Fruit fly (Drosophila melanogaster) whole organism, pupa: ENCODE data around the gene CG31370.

ENCODE experiments used
- CG10348 ChIP-seq: fragments of 200-800 bp; sonication (Bioruptor generic); IDR thresholded peaks from 2 replicates; pipeline ENCODE4 v1.3.6; 2022; ENCODE audit warnings: missing biosample characterization, missing genetic modification characterization
- CG12605 ChIP-seq: fragments of 200-800 bp; sonication (Bioruptor generic); IDR thresholded peaks from 2 replicates; pipeline ENCODE4 v1.3.6; 2022; ENCODE audit warnings: missing biosample characterization, missing genetic modification characterization
- CG13204 ChIP-seq: fragments of 200-800 bp; sonication (Bioruptor generic); optimal IDR thresholded peaks from 2 replicates; lab custom pipeline; 2018; ENCODE audit warnings: missing biosample characterization, mild to moderate bottlenecking, missing genetic modification characterization, moderate library complexity
- CG14655 ChIP-seq: fragments of 200-800 bp; sonication (Bioruptor generic); optimal IDR thresholded peaks from 3 replicates; lab custom pipeline; 2017; ENCODE audit warnings: mild to moderate bottlenecking, missing biosample characterization, missing genetic modification reagents, missing genetic modification characterization
- CG15710 ChIP-seq: fragments of 200-800 bp; sonication (Bioruptor generic); optimal IDR thresholded peaks from 2 replicates; lab custom pipeline; 2018; ENCODE audit warnings: missing biosample characterization, mild to moderate bottlenecking, missing genetic modification characterization, moderate library complexity
- CG17806 ChIP-seq: fragments of 200-800 bp; sonication (Bioruptor generic); optimal IDR thresholded peaks from 2 replicates; lab custom pipeline; 2018; ENCODE audit warnings: missing biosample characterization, mild to moderate bottlenecking, missing genetic modification characterization, moderate library complexity
- CG32121 ChIP-seq: fragments of 200-800 bp; sonication (Bioruptor generic); IDR thresholded peaks from 2 replicates; pipeline ENCODE4 v1.3.6; 2022; ENCODE audit warnings: missing biosample characterization, missing genetic modification characterization
- CG34367 ChIP-seq: fragments of 200-800 bp; sonication (Bioruptor generic); optimal IDR thresholded peaks from 2 replicates; lab custom pipeline; 2018; ENCODE audit warnings: missing biosample characterization, mild to moderate bottlenecking, missing genetic modification characterization
- CG4496 ChIP-seq: fragments of 200-800 bp; sonication (Bioruptor generic); IDR thresholded peaks from 3 replicates; pipeline ENCODE4 v1.3.6; 2022; ENCODE audit warnings: missing biosample characterization, missing genetic modification characterization
- CG8159 ChIP-seq: fragments of 200-800 bp; sonication (Bioruptor generic); optimal IDR thresholded peaks from 3 replicates; lab custom pipeline; 2018; ENCODE audit warnings: missing biosample characterization, mild to moderate bottlenecking, missing genetic modification characterization, moderate library complexity
- CG8301 ChIP-seq: fragments of 200-800 bp; sonication (Bioruptor generic); optimal IDR thresholded peaks from 2 replicates; lab custom pipeline; 2018; ENCODE audit warnings: missing biosample characterization, mild to moderate bottlenecking, missing genetic modification characterization
- CG9948 ChIP-seq: fragments of 200-800 bp; sonication (Bioruptor generic); optimal IDR thresholded peaks from 2 replicates; lab custom pipeline; 2018; ENCODE audit warnings: missing biosample characterization, mild to moderate bottlenecking, missing genetic modification characterization, moderate library complexity
- D1 ChIP-seq: fragments of 200-800 bp; sonication (Bioruptor generic); optimal IDR thresholded peaks from 2 replicates; lab custom pipeline; 2018; ENCODE audit warnings: missing biosample characterization, mild to moderate bottlenecking, missing genetic modification characterization, moderate library complexity
- EcR ChIP-seq: fragments of 200-800 bp; sonication (Bioruptor generic); optimal IDR thresholded peaks from 3 replicates; lab custom pipeline; 2019; ENCODE audit warnings: missing biosample characterization, missing genetic modification characterization, mild to moderate bottlenecking, moderate library complexity, missing genetic modification reagents
- Ets98B ChIP-seq: fragments of 200-800 bp; sonication (Bioruptor generic); IDR thresholded peaks from 2 replicates; pipeline ENCODE4 v1.3.6; 2022; ENCODE audit warnings: missing biosample characterization, missing genetic modification characterization
- Pif1A ChIP-seq: fragments of 200-800 bp; sonication (Bioruptor generic); optimal IDR thresholded peaks from 3 replicates; lab custom pipeline; 2016; ENCODE audit warnings: missing biosample characterization, missing genetic modification characterization
- Pif1B ChIP-seq: fragments of 200-800 bp; sonication (Bioruptor generic); optimal IDR thresholded peaks from 3 replicates; lab custom pipeline; 2016; ENCODE audit warnings: missing biosample characterization, missing genetic modification characterization
- Snoo ChIP-seq: fragments of 200-800 bp; sonication (Bioruptor generic); optimal IDR thresholded peaks from 3 replicates; lab custom pipeline; 2017; ENCODE audit warnings: missing biosample characterization, mild to moderate bottlenecking, missing genetic modification characterization, inconsistent platforms
- fd96Ca ChIP-seq: fragments of 200-800 bp; sonication (Bioruptor generic); IDR thresholded peaks from 3 replicates; pipeline ENCODE4 v1.3.6; 2022; ENCODE audit warnings: missing biosample characterization, missing genetic modification characterization
- gl ChIP-seq: fragments of 200-800 bp; sonication (Bioruptor generic); optimal IDR thresholded peaks from 2 replicates; lab custom pipeline; 2018; ENCODE audit warnings: missing biosample characterization, mild to moderate bottlenecking, missing genetic modification characterization
- rn ChIP-seq: fragments of 200-800 bp; sonication (Bioruptor generic); IDR thresholded peaks from 2 replicates; pipeline ENCODE4 v1.3.6; 2022; ENCODE audit warnings: missing biosample characterization, missing genetic modification characterization

The CG31370 gene

DNA sequence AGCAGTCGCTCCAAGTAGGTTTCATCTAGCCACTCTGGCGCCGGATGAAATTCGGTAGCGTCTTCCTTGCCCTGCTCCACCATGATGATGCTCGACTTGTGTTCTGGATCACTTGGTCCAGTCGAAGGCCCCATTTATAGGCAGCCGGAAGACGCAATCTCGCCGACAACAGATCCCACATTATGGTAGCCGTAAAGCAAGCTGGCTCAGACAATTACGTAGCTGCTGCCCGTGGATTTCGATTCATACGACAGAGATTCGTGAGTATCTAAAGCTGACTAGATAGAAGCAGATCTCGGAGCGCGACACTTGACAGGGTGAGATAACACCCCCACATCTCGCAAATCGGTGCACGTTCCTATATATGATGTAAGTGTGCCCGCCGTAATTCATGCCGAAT lies 25.2 kb upstream of the CG31370 start, which contains the start of gene CG10513:
Gene CG10513, minus strand, starts transcription at position 101 of the 400 bp plus-strand sequence.
- TF ChIP-seq CG9948 (tag; lab: Kevin White, UChicago), result no peak

DNA sequence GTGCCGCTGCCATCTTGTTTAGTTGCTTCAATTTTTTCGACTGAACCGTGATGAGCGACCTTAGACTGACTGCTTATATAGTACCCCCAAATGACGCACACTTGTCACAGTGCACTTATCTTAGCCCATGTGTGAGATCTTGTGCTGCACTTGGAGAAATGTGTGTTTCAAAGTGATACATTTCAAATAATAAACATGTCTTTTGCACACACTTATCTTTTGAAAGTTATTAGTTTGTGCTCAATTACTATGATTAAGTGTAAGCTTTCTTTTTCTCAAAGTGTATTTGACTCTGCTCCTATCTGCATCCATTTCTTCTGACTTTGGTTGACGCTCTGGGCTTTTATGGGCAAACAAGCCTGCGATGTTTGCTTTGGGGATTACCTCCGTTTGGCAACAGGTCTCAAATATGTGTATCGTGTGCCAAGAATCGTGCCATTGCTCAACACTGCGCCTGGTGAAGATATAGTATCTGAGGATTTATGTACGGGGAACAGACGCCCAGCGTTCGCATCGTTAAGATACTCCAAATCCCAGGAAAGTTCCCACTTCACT lies 22.4 kb upstream of the CG31370 start, which contains the start of gene CG10514:
Gene CG10514, minus strand, starts transcription at position 51 of the 555 bp plus-strand sequence.
- TF ChIP-seq CG14655, result no peak
- TF ChIP-seq Pif1A (GFP tag; lab: Kevin White, UChicago), result peak; percentile 6
- no peak for TF ChIP-seq CG12605 (GFP tag; lab: Robert Waterston, UW)
- no peak for TF ChIP-seq CG15710 (tag; lab: Kevin White, UChicago)
- no peak for TF ChIP-seq CG4496 (GFP tag; lab: Robert Waterston, UW)
- TF ChIP-seq gl (tag; lab: Kevin White, UChicago), result no peak
- no peak for TF ChIP-seq Snoo (tag; lab: Kevin White, UChicago)

DNA sequence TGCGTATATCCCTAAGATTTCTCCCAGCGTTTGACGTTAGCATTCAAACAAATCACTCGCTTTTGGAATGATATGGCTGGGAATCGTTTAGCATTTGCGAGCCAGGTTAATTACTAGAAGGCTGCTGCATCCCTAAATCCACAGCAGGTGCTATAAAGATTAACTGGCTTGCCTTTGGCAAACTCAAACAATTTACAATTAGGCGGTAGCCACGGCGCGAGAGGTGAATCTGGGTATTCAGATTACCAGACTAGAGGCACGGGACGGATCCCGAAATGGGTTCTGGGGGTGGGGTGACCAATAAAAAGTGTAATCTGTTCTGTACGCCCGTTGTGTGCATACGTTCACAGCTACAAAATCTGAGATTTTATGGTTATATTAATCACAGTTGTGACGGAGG lies 21.1 kb upstream of the CG31370 start, which contains the start of gene CG11892:
Gene CG11892, plus strand, starts transcription at position 384 of the 400 bp plus-strand sequence.
- TF ChIP-seq Ets98B (no peak), CG8159 (tag; lab: Kevin White, UChicago) (no peak), EcR (no peak), CG15710 (tag; lab: Kevin White, UChicago) (no peak), D1 (tag; lab: Kevin White, UChicago) (no peak), CG17806 (tag; lab: Kevin White, UChicago) (no peak), CG34367 (no peak), CG14655 (no peak), CG4496 (GFP tag; lab: Robert Waterston, UW) (no peak), Snoo (tag; lab: Kevin White, UChicago) (no peak), CG32121 (GFP tag; lab: Robert Waterston, UW) (no peak), CG10348 (no peak), gl (tag; lab: Kevin White, UChicago) (no peak), CG13204 (no peak), Pif1B (GFP tag; lab: Kevin White, UChicago) (no peak)

DNA sequence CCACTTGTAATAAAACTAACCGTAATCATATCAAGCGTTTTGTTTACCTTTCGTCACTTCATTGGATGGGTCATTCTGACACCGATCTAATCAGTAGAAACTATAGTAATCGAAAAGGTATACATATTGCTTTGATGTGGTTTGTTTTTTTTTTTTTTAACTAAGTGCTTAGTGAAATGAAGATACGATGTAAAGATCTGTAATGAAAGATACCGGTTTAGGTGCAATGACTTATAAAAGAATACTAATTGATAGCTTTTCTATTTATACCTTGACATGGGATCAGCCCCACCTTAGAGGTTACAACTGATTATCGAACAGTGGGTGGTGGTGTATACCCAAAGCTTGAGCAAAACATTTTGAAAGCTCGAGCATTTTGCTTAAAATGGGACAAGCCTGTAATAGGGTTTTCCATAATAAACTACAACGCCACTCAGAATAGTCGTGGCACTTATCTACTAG lies 19.0 kb upstream of the CG31370 start, which contains the start of gene CG31300:
Gene CG31300, plus strand, starts transcription at position 412 of the 462 bp plus-strand sequence.
- TF ChIP-seq CG8301 (tag; lab: Kevin White, UChicago) (no peak), CG4496 (GFP tag; lab: Robert Waterston, UW) (no peak), Pif1A (GFP tag; lab: Kevin White, UChicago) (no peak), CG8159 (tag; lab: Kevin White, UChicago) (no peak), Pif1B (GFP tag; lab: Kevin White, UChicago) (no peak), CG12605 (GFP tag; lab: Robert Waterston, UW) (no peak), CG34367 (no peak), CG9948 (tag; lab: Kevin White, UChicago) (no peak), CG10348 (no peak), CG15710 (tag; lab: Kevin White, UChicago) (no peak), gl (tag; lab: Kevin White, UChicago) (no peak), CG13204 (no peak), D1 (tag; lab: Kevin White, UChicago) (no peak)
- TF ChIP-seq, all 21 proteins: peak for 0

DNA sequence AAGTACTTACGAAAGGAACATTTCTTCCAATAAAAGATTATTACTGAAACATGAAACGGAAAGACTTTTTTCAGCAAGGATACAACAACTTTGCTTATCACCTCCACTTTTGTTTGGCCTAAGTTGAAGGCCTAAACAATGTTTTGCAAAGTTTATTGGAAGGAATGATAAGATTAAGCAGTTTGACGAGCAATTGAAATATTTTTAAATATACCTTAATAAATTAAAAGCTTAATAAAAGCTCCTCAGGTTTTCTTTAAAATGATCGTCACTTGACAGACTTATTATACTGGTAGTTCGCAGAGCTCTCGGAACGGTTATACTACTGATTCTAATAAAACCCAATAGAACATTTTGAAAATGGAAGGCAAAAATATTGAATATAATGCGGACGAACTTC lies 17.1 kb upstream of the CG31370 start, which contains the start of gene CG31104:
Gene CG31104, plus strand, starts transcription at position 301 of the 400 bp plus-strand sequence.
- TF ChIP-seq CG12605 (GFP tag; lab: Robert Waterston, UW) (no peak), CG14655 (no peak), CG8159 (tag; lab: Kevin White, UChicago) (no peak), rn (GFP tag; lab: Robert Waterston, UW) (no peak), CG32121 (GFP tag; lab: Robert Waterston, UW) (no peak)

DNA sequence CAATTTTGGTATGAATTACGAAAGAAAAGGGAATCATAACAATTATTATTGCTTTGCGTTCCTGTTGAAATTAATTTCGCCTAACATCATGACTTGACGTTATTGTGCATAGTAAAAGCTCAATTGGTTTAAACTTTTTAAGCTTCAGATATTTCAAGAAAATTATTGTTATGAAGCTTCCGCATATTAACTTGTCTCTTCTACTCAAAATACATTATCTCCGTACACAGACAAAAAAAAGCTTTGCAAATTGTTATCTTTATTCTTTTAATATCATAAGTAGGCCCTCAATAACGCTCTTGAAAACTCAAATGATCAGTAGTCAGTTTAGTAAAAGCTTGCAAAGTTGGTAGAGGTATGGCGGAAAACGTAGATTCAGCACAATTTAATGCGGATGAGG lies 15.1 kb upstream of the CG31370 start, which contains the start of gene CG13658:
Gene CG13658, plus strand, starts transcription at position 347 of the 400 bp plus-strand sequence.
- TF ChIP-seq Ets98B (no peak), CG34367 (no peak), CG15710 (tag; lab: Kevin White, UChicago) (no peak), CG4496 (GFP tag; lab: Robert Waterston, UW) (no peak), CG12605 (GFP tag; lab: Robert Waterston, UW) (no peak), fd96Ca (no peak), gl (tag; lab: Kevin White, UChicago) (no peak), CG9948 (tag; lab: Kevin White, UChicago) (no peak), CG8159 (tag; lab: Kevin White, UChicago) (no peak), Snoo (tag; lab: Kevin White, UChicago) (no peak), CG8301 (tag; lab: Kevin White, UChicago) (no peak), EcR (no peak), CG14655 (no peak), Pif1B (GFP tag; lab: Kevin White, UChicago) (no peak), rn (GFP tag; lab: Robert Waterston, UW) (no peak), CG10348 (no peak), D1 (tag; lab: Kevin White, UChicago) (no peak), CG13204 (no peak), CG17806 (tag; lab: Kevin White, UChicago) (no peak)
